Fruit fly (Drosophila melanogaster): ENCODE data around the gene CanA-14F.
A peak's percentile ranks its signal among the peaks of the same experiment; 100 is the strongest.

The CanA-14F gene

dm6 chrX:16598336-16598977 is 11.5 kb upstream of the CanA-14F start:
- TF ChIP-seq trem (tag; optimal IDR thresholded peaks at IDR 0.05) (peak; percentile 27), CG16813 (GFP tag; IDR thresholded peaks at IDR 0.05; ENCODE audit: partially characterized antibody) (no peak), Rfx (GFP tag; IDR thresholded peaks at IDR 0.05) (no peak), sim (GFP tag; IDR thresholded peaks at IDR 0.05) (no peak), CG6654 (GFP tag; optimal IDR thresholded peaks at IDR 0.05) (no peak), lola (GFP tag; optimal IDR thresholded peaks at IDR 0.05) (peak in 1 of 3 experiments; percentile 14), HLH4C (GFP tag; IDR thresholded peaks at IDR 0.05; ENCODE audit: partially characterized antibody) (no peak), Fer2 (tag; optimal IDR thresholded peaks at IDR 0.05) (no peak), Sry-δ (GFP tag; optimal IDR thresholded peaks at IDR 0.05) (peak; percentile 42), klu (GFP tag; IDR thresholded peaks at IDR 0.05) (no peak), CG10267 (tag; optimal IDR thresholded peaks at IDR 0.05) (peak; percentile 5), vvl (GFP tag; IDR thresholded peaks at IDR 0.05) (peak; percentile 55), CG4707 (GFP tag; optimal IDR thresholded peaks at IDR 0.05) (no peak), CG16815 (GFP tag; optimal IDR thresholded peaks at IDR 0.05) (no peak), CoRest (tag; optimal IDR thresholded peaks at IDR 0.05) (peak; percentile 27), CG4424 (GFP tag; optimal IDR thresholded peaks at IDR 0.05) (peak; percentile 22), jigr1 (GFP tag; IDR thresholded peaks at IDR 0.05) (no peak), pzg (GFP tag; optimal IDR thresholded peaks at IDR 0.05) (peak; percentile 33), CG13775 (GFP tag; optimal IDR thresholded peaks at IDR 0.05) (peak; percentile 25), chm (GFP tag; IDR thresholded peaks at IDR 0.05) (no peak), CG14014 (GFP tag; IDR thresholded peaks at IDR 0.05) (no peak), schlank (tag; optimal IDR thresholded peaks at IDR 0.05) (peak; percentile 5), bsh (GFP tag; optimal IDR thresholded peaks at IDR 0.05) (no peak), MESR4 (GFP tag; optimal IDR thresholded peaks at IDR 0.05) (peak; percentile 68), CG15696 (tag; optimal IDR thresholded peaks at IDR 0.05) (no peak), disco-r (GFP tag; optimal IDR thresholded peaks at IDR 0.05) (no peak), twi (tag; optimal IDR thresholded peaks at IDR 0.05) (no peak), Dip3 (GFP tag; optimal IDR thresholded peaks at IDR 0.05) (no peak), gem (tag; optimal IDR thresholded peaks at IDR 0.05) (no peak), nerfin-1 (tag; optimal IDR thresholded peaks at IDR 0.05) (peak; percentile 13), CG11247 (GFP tag; IDR thresholded peaks at IDR 0.05) (no peak), trh (GFP tag; optimal IDR thresholded peaks at IDR 0.05) (peak; percentile 6), CG1832 (GFP tag; optimal IDR thresholded peaks at IDR 0.05) (no peak), CG2116 (GFP tag; optimal IDR thresholded peaks at IDR 0.05) (peak; percentile 30), CG17568 (GFP tag; optimal IDR thresholded peaks at IDR 0.05) (no peak), CG30403 (GFP tag; optimal IDR thresholded peaks at IDR 0.05) (peak; percentile 10), hb (GFP tag; IDR thresholded peaks at IDR 0.05; ENCODE audit: partially characterized antibody) (no peak), CG30020 (tag; optimal IDR thresholded peaks at IDR 0.05) (no peak), Opbp (GFP tag; IDR thresholded peaks at IDR 0.05; ENCODE audit: partially characterized antibody) (peak; percentile 39; the same call in 1 of the 3 replicates), chinmo (GFP tag; IDR thresholded peaks at IDR 0.05; ENCODE audit: partially characterized antibody) (no peak), Mrtf (GFP tag; IDR thresholded peaks at IDR 0.05) (no peak), sr (GFP tag; IDR thresholded peaks at IDR 0.05) (no peak), dpn (GFP tag; optimal IDR thresholded peaks at IDR 0.05) (peak in 1 of 2 experiments; percentile 1), chif (GFP tag; optimal IDR thresholded peaks at IDR 0.05) (no peak), corto (GFP tag; optimal IDR thresholded peaks at IDR 0.05) (no peak), stc (GFP tag; IDR thresholded peaks at IDR 0.05) (no peak), tin (GFP tag; optimal IDR thresholded peaks at IDR 0.05) (no peak), sc (optimal IDR thresholded peaks at IDR 0.05) (no peak), sc (GFP tag; optimal IDR thresholded peaks at IDR 0.05) (no peak), NK7.1 (GFP tag; optimal IDR thresholded peaks at IDR 0.05) (no peak)
